Worm (Caenorhabditis elegans) whole organism, L1 larva: Measurements from ENCODE around the gene ZK945.6.

Experiments used
- elt-3 ChIP-seq, 6 experiments: fragments of 150-350 bp in 1 of 6; sonication (generic microtip); optimal IDR thresholded peaks; 2 replicates each; lab custom pipeline; 2017 to 2018; ENCODE audit warnings: missing biosample characterization in 6 of 6, missing genetic modification characterization in 6 of 6, inconsistent platforms in 1 of 6
- isw-1 ChIP-seq: fragments of 200-800 bp; sonication (Bioruptor generic); IDR thresholded peaks from 2 replicates; pipeline ENCODE4 v1.3.6; 2022; ENCODE audit warnings: missing genetic modification characterization, missing compliant biosample characterization
- lin-39 ChIP-seq: fragments of 150-350 bp; optimal IDR thresholded peaks from 2 replicates; lab custom pipeline; 2014; ENCODE audit warnings: missing biosample characterization, missing genetic modification reagents, missing genetic modification characterization
- nhr-90 ChIP-seq: sonication (generic microtip); optimal IDR thresholded peaks from 2 replicates; lab custom pipeline; 2016; ENCODE audit warnings: mild to moderate bottlenecking, missing genetic modification characterization, missing compliant biosample characterization; ENCODE audit not compliant: poor library complexity
- pax-3 ChIP-seq: fragments of 200-800 bp; sonication (Bioruptor generic); optimal IDR thresholded peaks from 2 replicates; lab custom pipeline; 2018; ENCODE audit warnings: mild to moderate bottlenecking, missing genetic modification characterization, moderate library complexity, missing compliant biosample characterization
- snu-23 ChIP-seq: sonication (generic microtip); optimal IDR thresholded peaks from 2 replicates; lab custom pipeline; 2016; ENCODE audit warnings: missing genetic modification characterization, missing compliant biosample characterization
- ztf-11 ChIP-seq, 2 experiments: sonication (generic microtip); optimal IDR thresholded peaks; 2 replicates each; lab custom pipeline; 2016 to 2017; ENCODE audit warnings: missing genetic modification characterization in 2 of 2, missing biosample characterization in 1 of 2, missing compliant biosample characterization in 1 of 2

ce11 chrII:10098428-10098827, 8.3 kb downstream of the ZK945.6 start:
- TF ChIP-seq elt-3 (tag; optimal IDR thresholded peaks at IDR 0.05; lab: Kevin White, UChicago) (no peak), pax-3 (tag; lab: Kevin White, UChicago) (no peak), ztf-11 (tag; optimal IDR thresholded peaks at IDR 0.05; lab: Kevin White, UChicago) (no peak), isw-1 (no peak), nhr-90 (tag; lab: Kevin White, UChicago) (no peak), snu-23 (GFP tag; lab: Kevin White, UChicago) (no peak), lin-39 (tag; lab: Kevin White, UChicago) (no peak)
